Worm (Caenorhabditis elegans) whole organism, L4/young adult: ENCODE measurements around the gene C49F8.15.

ENCODE experiments used
- W03F9.2 ChIP-seq: fragments of 150-350 bp; optimal IDR thresholded peaks from 2 replicates; lab custom pipeline; 2014; ENCODE audit warnings: missing biosample characterization, missing genetic modification characterization
- dao-5 ChIP-seq: sonication (generic microtip); optimal IDR thresholded peaks from 2 replicates; lab custom pipeline; 2016; ENCODE audit warnings: missing genotype, missing genetic modification characterization, moderate library complexity, missing compliant biosample characterization
- him-1 ChIP-seq: sonication (generic microtip); optimal IDR thresholded peaks from 2 replicates; lab custom pipeline; 2016; ENCODE audit warnings: missing genotype, missing genetic modification reagents, missing genetic modification characterization, missing compliant biosample characterization

Gene C49F8.15

ce11 chrX:13379072-13379471, 16.7 kb upstream of the C49F8.15 start:
- TF ChIP-seq dao-5 (tag; lab: Kevin White, UChicago) = no peak
- TF ChIP-seq W03F9.2 (tag; lab: Kevin White, UChicago) = no peak
- no peak for TF ChIP-seq him-1 (tag; lab: Kevin White, UChicago)

DNA sequence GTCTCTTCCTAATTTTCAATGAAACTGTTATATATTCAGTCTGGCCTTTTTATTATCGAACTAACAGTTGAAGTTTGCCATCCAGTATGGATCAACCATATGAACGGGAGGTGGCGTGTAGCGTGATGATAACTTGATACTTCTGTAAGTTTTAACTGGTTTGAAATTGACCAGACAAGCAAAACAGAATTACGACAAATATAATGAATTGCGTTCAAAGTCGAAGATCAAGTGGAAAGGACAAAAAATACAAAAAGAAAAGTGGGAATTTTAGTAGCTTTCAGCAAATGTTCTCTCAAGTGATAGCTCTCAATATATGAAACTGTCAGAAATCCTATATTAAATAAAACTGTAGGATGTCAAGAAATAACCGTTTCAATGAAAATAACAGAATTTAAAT, 14.5 kb upstream of the C49F8.15 start, which contains the start of the genes C49F8.14 and gem-1:
Gene C49F8.14 (minus strand): TSS at position 99 of the 400 bp plus-strand sequence.
Gene gem-1 (minus strand): TSS at position 142 of the 400 bp plus-strand sequence.
- no peak for TF ChIP-seq him-1 (tag; lab: Kevin White, UChicago)
- no peak for TF ChIP-seq W03F9.2 (tag; lab: Kevin White, UChicago)
- no peak for TF ChIP-seq dao-5 (tag; lab: Kevin White, UChicago)

DNA sequence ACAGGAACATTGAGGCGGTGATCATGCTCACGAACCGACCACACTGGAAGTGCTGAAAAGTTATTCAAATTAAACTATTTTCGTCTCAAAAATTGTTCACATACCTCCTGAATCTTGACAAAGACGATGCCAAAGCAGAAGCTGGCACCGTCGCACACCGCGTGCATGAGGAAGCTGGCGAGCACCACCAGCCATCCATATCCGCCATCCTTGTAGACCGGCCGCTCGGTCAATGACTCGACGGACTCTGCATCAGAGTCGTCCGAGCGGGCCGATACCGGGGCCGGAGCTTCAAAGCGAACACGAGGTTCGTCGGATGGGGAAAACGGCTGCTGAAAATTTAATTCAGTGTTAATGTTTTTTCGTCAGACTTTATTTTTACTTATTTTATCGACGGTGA, 13.8 kb upstream of the C49F8.15 start:
- no peak for TF ChIP-seq him-1 (tag; lab: Kevin White, UChicago)
- TF ChIP-seq dao-5 (tag; lab: Kevin White, UChicago) = no peak
- no peak for TF ChIP-seq W03F9.2 (tag; lab: Kevin White, UChicago)

DNA sequence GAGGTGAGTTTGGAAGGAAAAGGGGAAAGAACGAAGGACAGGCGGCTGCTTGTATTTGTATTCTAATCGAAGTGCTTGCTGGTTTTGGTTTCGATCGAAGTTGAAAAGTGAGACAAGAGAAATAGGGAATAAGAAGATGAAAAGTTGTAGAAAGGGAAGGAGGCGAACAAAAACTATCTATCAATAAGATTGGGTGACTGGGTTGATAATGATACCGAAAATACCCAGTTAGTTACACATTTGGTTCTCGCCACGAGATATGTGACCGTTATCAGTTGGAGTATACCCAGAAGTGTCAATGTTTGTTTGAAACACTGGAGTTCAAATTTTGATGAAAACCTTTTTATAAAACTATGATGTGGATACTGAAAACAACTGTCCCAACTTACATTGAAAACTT, 5.9 kb upstream of the C49F8.15 start:
- no peak for TF ChIP-seq W03F9.2 (tag; lab: Kevin White, UChicago)
- no peak for TF ChIP-seq dao-5 (tag; lab: Kevin White, UChicago)
- no peak for TF ChIP-seq him-1 (tag; lab: Kevin White, UChicago)

DNA sequence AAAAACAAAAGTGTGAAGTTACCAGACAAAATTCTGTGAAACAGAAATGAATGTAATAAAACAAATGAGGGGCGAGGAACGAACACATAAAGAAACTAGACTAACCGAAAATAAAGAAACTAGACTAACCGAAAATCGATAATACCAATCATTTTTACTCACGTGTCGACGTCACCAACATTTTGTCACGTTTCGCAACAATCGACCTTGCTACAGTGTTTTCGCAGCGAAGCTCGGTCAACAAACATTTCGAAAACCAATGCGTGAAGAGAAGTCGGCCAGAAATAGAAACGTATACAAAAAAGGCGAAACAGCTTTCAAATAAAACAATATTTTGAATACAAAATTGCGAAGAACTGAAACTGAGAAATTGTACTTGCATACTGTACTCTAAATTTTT, 4.6 kb upstream of the C49F8.15 start:
- TF ChIP-seq him-1 (tag; lab: Kevin White, UChicago) = no peak
- TF ChIP-seq W03F9.2 (tag; lab: Kevin White, UChicago) = no peak
- no peak for TF ChIP-seq dao-5 (tag; lab: Kevin White, UChicago)

DNA sequence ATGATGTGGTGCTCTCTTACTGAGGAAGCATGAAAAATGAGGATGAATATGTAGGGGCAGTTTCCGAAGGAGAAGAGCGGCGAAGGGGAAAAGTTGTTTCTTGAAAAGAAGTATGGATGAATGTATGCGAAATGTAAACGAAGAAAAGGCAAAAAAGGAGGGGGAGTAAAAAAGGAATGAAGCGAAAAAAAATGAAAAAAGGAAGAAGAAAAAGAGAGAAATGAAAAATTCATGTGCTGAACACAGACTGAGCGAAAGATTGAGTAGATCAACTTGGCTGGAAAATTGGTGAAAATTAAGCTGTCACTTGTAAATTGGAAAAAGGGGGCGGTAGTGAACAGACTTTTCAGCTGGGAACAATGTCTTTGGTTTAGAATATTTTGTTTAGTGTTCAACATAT, 2.5 kb upstream of the C49F8.15 start, which contains the start of gene C49F8.1:
Gene C49F8.1 (minus strand): TSS at position 101 of the 400 bp plus-strand sequence.
- TF ChIP-seq dao-5 (tag; lab: Kevin White, UChicago) = no peak
- TF ChIP-seq him-1 (tag; lab: Kevin White, UChicago) = no peak
- TF ChIP-seq W03F9.2 (tag; lab: Kevin White, UChicago) = no peak

ce11 chrX:13360632-13361031, 1.8 kb downstream of the C49F8.15 start:
- TF ChIP-seq dao-5 (tag; lab: Kevin White, UChicago) (no peak), him-1 (tag; lab: Kevin White, UChicago) (no peak), W03F9.2 (tag; lab: Kevin White, UChicago) (no peak)

ce11 chrX:13359800-13360199, 2.6 kb downstream of the C49F8.15 start:
- no peak for TF ChIP-seq W03F9.2 (tag; lab: Kevin White, UChicago)
- TF ChIP-seq him-1 (tag; lab: Kevin White, UChicago) = no peak
- TF ChIP-seq dao-5 (tag; lab: Kevin White, UChicago) = no peak

DNA sequence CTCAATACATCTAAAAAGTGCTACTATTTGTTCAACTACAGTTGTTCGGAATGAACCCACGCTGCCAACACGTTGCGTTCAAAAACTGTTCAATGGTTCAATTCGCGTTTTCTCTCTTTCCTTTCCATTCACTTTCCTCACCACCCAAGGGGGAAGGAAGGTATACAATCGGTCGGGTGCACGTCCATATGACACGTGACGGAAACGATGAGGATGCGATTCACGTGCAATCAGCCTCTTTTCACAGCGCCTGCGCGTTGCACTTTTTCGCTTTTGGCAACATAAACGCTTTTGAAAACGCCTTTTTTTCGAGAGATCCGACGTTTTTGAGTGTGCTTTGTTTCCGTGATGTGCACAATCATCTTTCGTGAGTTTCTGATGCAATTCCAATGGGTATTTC, 3.8 kb downstream of the C49F8.15 start:
- no peak for TF ChIP-seq dao-5 (tag; lab: Kevin White, UChicago)

DNA sequence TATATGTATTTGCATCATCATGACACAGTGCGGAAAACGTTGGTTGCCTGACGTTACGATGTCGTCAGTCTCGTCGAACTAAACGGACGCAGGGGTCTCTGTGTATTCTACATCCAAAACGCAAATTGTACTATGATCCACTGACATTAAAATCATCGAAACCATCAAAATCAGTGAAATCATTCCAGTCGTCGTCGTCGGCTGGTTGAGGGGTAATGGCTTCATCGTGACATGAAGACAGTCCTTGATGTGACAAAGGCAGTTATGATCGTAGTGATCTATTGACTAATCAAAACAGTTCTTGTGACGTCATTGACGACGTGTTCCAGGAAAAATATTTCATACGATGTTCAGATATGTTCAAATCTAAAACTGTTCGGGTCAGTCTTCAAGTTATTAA, 4.7 kb downstream of the C49F8.15 start:
- TF ChIP-seq dao-5 (tag; lab: Kevin White, UChicago) = no peak
- no peak for TF ChIP-seq him-1 (tag; lab: Kevin White, UChicago)

- TF ChIP-seq dao-5 (tag; lab: Kevin White, UChicago) = no peak
- TF ChIP-seq W03F9.2 (tag; lab: Kevin White, UChicago) = peak; percentile 1
- TF ChIP-seq him-1 (tag; lab: Kevin White, UChicago) = no peak
Measured at ce11 chrX:13356469-13356868, 5.9 kb downstream of the C49F8.15 start.

DNA sequence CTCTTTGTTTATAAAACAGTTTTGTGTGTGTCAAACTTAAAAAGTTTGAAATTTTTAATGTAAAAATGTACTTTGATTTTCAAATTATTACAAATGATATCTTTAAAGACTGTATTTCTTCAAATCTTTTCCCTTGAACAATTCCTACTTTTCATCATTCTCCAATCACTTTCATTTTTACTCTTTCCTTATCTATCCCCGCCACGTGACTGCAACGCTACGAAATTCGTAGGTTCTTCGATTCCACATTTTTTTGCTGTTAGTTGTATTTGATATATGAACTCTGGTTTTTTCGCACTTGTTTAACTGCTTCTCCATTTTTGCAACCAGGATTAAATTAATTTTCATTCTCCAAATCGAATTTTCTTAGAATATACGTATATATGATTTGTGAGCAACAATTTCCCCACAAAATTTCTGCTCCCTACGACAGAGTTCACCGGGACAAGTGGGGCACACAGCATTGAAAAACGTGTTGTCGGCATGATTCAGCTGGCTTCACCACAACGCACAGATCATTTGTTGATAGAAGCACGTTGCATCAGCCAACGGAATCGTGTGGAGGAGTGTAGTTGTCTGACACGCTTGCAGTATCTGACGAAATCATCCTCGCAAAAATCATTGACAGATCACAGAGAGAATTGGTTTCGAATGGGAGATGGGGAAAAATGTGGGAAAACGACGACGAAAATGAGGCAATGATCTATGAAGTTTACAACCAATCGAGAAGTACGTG, 7.5 kb downstream of the C49F8.15 start:
- TF ChIP-seq dao-5 (tag; lab: Kevin White, UChicago) (no peak), W03F9.2 (tag; lab: Kevin White, UChicago) (no peak), him-1 (tag; lab: Kevin White, UChicago) (no peak)

DNA sequence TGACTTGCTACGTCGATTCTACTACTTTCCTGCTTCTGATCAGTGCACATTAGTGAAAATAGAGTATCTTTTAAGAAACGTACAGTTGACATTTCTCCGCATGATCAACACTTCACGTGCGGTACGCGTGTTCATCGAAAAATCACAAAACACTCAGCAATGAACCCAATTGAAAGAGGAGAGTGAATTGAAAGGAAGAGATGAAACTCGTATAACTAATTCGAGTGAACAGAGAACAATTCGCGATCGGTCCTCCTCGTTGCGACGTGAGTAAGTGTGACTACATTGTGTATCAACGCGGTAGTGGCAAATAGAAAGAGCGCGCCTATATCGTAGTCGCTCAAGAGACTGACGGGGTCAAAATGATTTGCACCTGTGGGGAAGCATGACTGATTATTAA, 8.9 kb downstream of the C49F8.15 start:
- TF ChIP-seq him-1 (tag; lab: Kevin White, UChicago) (no peak), W03F9.2 (tag; lab: Kevin White, UChicago) (no peak), dao-5 (tag; lab: Kevin White, UChicago) (no peak)

DNA sequence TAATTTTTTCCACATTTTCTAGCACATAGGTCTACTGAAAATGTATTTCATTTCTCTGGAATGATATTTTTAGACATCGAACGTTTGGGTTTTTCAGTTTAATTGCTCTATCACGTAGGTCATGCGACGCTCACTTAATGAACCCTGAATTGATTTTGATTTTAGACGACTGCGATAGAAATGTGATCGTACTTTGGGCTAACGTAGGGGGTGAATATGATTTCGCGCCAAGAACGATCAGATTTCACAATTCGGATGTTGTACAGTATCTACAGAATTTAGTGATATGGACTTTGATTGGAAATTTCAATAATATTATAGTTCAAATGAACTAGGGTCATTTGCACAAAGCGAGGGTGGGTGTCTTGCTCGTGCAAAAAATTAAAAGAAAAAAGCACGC, 10.2 kb downstream of the C49F8.15 start:
- TF ChIP-seq W03F9.2 (tag; lab: Kevin White, UChicago) (no peak), him-1 (tag; lab: Kevin White, UChicago) (no peak), dao-5 (tag; lab: Kevin White, UChicago) (no peak)
